Worm (Caenorhabditis elegans) whole organism, early embryonic: ENCODE results near the gene slc-36.3.

ENCODE experiments used
- B0310.2 ChIP-seq: sonication (generic microtip); optimal IDR thresholded peaks from 2 replicates; lab custom pipeline; 2016; ENCODE audit warnings: mild to moderate bottlenecking, missing genetic modification characterization, missing compliant biosample characterization
- F13C5.2 ChIP-seq: sonication (generic microtip); optimal IDR thresholded peaks from 2 replicates; lab custom pipeline; 2017; ENCODE audit warnings: mild to moderate bottlenecking, missing genetic modification characterization, inconsistent platforms, missing compliant biosample characterization
- aly-1 ChIP-seq: sonication (generic microtip); optimal IDR thresholded peaks from 2 replicates; lab custom pipeline; 2016; ENCODE audit warnings: missing genetic modification characterization, missing compliant biosample characterization
- ama-1 ChIP-seq: fragments of 150-350 bp; optimal IDR thresholded peaks from 2 replicates; lab custom pipeline; 2014
- ceh-13 ChIP-seq: fragments of 200-800 bp; sonication (Bioruptor generic); optimal IDR thresholded peaks from 2 replicates; lab custom pipeline; 2018; ENCODE audit warnings: mild to moderate bottlenecking, missing genetic modification characterization, missing compliant biosample characterization
- ceh-36 ChIP-seq: sonication (generic microtip); optimal IDR thresholded peaks from 2 replicates; lab custom pipeline; 2016; ENCODE audit warnings: missing genetic modification characterization, inconsistent platforms, missing compliant biosample characterization
- ets-7 ChIP-seq: sonication (generic microtip); optimal IDR thresholded peaks from 2 replicates; lab custom pipeline; 2016; ENCODE audit warnings: missing genotype, missing genetic modification characterization, missing compliant biosample characterization
- flt-1 ChIP-seq: fragments of 200-800 bp; sonication (Bioruptor generic); IDR thresholded peaks from 2 replicates; pipeline ENCODE4 v1.3.6; 2022; ENCODE audit warnings: missing genetic modification characterization, missing compliant biosample characterization
- hmbx-1 ChIP-seq: sonication (generic microtip); optimal IDR thresholded peaks from 2 replicates; lab custom pipeline; 2016; ENCODE audit warnings: mild to moderate bottlenecking, missing genetic modification characterization, missing compliant biosample characterization
- hmg-4 ChIP-seq: fragments of 200-800 bp; sonication (Bioruptor generic); optimal IDR thresholded peaks from 2 replicates; lab custom pipeline; 2018; ENCODE audit warnings: mild to moderate bottlenecking, missing genetic modification characterization, missing compliant biosample characterization
- hnd-1 ChIP-seq: sonication (generic microtip); optimal IDR thresholded peaks from 2 replicates; lab custom pipeline; 2016; ENCODE audit warnings: missing genetic modification characterization, missing compliant biosample characterization
- pes-1 ChIP-seq: fragments of 200-800 bp; sonication (Bioruptor generic); IDR thresholded peaks from 2 replicates; pipeline ENCODE4 v1.3.6; 2022; ENCODE audit warnings: missing genetic modification reagents, missing genetic modification characterization, missing compliant biosample characterization
- scrt-1 ChIP-seq: fragments of 200-800 bp; sonication (Bioruptor generic); IDR thresholded peaks from 2 replicates; pipeline ENCODE4 v1.3.6; 2022; ENCODE audit warnings: missing genetic modification characterization, missing compliant biosample characterization
- sea-1 ChIP-seq: fragments of 200-800 bp; sonication (Bioruptor generic); conservative IDR thresholded peaks from 2 replicates; pipeline ENCODE4 v1.3.6; 2022; ENCODE audit warnings: missing genetic modification characterization, missing compliant biosample characterization
- tbx-11 ChIP-seq: fragments of 200-800 bp; sonication (Bioruptor generic); IDR thresholded peaks from 2 replicates; pipeline ENCODE4 v1.3.6; 2022; ENCODE audit warnings: missing genetic modification characterization, missing compliant biosample characterization
- tbx-37 ChIP-seq: fragments of 200-800 bp; sonication (Bioruptor generic); conservative IDR thresholded peaks from 2 replicates; pipeline ENCODE4 v1.3.6; 2022; ENCODE audit warnings: missing genetic modification reagents, missing genetic modification characterization, missing compliant biosample characterization
- tra-4 ChIP-seq: sonication (generic microtip); optimal IDR thresholded peaks from 2 replicates; lab custom pipeline; 2017; ENCODE audit warnings: missing genetic modification characterization, missing compliant biosample characterization

Gene slc-36.3

DNA sequence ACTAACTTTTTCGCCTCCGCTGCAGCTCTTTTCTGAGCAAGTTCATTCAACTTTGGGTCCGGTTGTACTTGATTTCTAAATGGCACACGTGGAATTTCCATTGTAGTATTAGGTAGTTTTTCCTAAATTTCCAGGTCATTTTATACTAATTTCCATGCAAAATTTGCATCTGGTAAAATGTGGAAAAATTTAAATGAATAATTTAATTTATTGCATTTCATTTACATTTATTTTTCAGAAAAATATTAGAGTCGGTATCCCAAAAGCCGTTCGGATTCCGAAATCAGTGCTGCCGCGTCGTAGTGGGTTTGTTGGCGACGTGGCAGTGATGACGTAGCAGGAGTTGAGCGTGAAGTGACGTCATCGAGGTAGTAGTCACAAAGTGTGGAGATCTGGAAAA, 3.1 kb upstream of the slc-36.3 start, which contains the start of gene Y38H6C.18:
TSS of gene Y38H6C.18 (minus strand) at position 101 of the 400 bp plus-strand sequence.
- no peak for TF ChIP-seq hmg-4 (GFP tag; lab: Kevin White, UChicago)
- TF ChIP-seq B0310.2, result no peak
- no peak for TF ChIP-seq tbx-11
- no peak for TF ChIP-seq tra-4 (tag; lab: Kevin White, UChicago)
- no peak for TF ChIP-seq ama-1 (lab: Kevin White, UChicago)
- TF ChIP-seq hmbx-1 (tag; lab: Kevin White, UChicago), result no peak
- TF ChIP-seq tbx-37 (GFP tag; lab: Robert Waterston, UW), result no peak
- no peak for TF ChIP-seq F13C5.2 (tag; lab: Kevin White, UChicago)
- TF ChIP-seq hnd-1, result no peak
- no peak for TF ChIP-seq ets-7 (tag; lab: Kevin White, UChicago)
- TF ChIP-seq ceh-36, result no peak
- no peak for TF ChIP-seq ceh-13 (GFP tag; lab: Kevin White, UChicago)
- no peak for TF ChIP-seq scrt-1 (GFP tag; lab: Robert Waterston, UW)
- TF ChIP-seq aly-1, result no peak

- no peak for TF ChIP-seq tra-4 (tag; lab: Kevin White, UChicago)
- TF ChIP-seq pes-1 (GFP tag; lab: Robert Waterston, UW), result no peak
- no peak for TF ChIP-seq ceh-36
- TF ChIP-seq hnd-1, result no peak
- TF ChIP-seq F13C5.2 (tag; lab: Kevin White, UChicago), result no peak
- TF ChIP-seq ets-7 (tag; lab: Kevin White, UChicago), result no peak
- TF ChIP-seq ceh-13 (GFP tag; lab: Kevin White, UChicago), result no peak
- no peak for TF ChIP-seq aly-1
- TF ChIP-seq flt-1, result no peak
- no peak for TF ChIP-seq ama-1 (lab: Kevin White, UChicago)
- no peak for TF ChIP-seq hmbx-1 (tag; lab: Kevin White, UChicago)
- TF ChIP-seq scrt-1 (GFP tag; lab: Robert Waterston, UW), result no peak
- TF ChIP-seq tbx-11, result no peak
Measured at ce11 chrV:20545742-20546141, 1.8 kb upstream of the slc-36.3 start.

DNA sequence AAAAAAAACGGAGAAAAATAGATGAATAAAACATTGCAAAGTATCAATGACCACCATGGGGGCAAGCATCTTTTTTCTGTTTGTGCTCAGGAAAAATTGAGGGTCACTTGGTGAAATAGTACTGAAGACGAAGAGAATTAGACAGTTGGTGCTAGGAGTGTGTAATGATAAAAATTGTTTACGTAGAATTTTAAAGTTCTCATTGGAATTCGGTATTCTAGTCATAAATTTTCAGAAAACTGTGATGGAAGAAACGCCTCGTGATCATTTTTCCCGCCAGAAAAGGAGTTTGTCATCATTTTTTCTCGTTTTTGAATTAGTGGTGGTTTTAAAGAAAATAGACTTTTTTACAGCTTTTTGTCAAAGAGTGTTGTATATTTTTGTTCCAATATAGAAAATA, 618 bp upstream of the slc-36.3 start:
- TF ChIP-seq pes-1 (GFP tag; lab: Robert Waterston, UW), result no peak
- TF ChIP-seq F13C5.2 (tag; lab: Kevin White, UChicago), result no peak
- no peak for TF ChIP-seq ceh-13 (GFP tag; lab: Kevin White, UChicago)
- TF ChIP-seq sea-1 (GFP tag; lab: Robert Waterston, UW), result no peak
- no peak for TF ChIP-seq scrt-1 (GFP tag; lab: Robert Waterston, UW)
- no peak for TF ChIP-seq B0310.2
- TF ChIP-seq ets-7 (tag; lab: Kevin White, UChicago), result no peak
- no peak for TF ChIP-seq flt-1
- no peak for TF ChIP-seq hmbx-1 (tag; lab: Kevin White, UChicago)
- no peak for TF ChIP-seq ama-1 (lab: Kevin White, UChicago)
- no peak for TF ChIP-seq ceh-36

DNA sequence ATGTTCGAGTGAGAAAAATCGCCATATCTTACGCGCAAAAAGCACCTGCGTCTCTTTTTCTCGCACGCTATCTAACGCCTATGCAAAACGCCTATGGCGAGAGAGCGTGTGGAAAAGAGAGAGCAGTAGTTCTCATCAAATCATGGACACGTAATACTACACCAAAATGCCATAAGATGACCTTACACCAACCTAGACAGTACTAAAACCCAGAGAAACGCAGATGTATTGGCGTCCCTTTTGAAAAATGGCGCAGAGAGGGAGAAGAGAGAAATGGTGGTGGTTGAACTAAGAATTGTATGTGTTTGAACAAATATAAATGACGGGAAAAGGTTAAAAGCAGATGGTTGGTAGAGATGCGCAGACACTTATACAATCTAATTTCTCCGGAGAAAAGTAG, 4.9 kb downstream of the slc-36.3 start, which contains the start of gene Y38H6C.16:
TSS of gene Y38H6C.16 (minus strand) at position 293 of the 400 bp plus-strand sequence.
- TF ChIP-seq tbx-11 (no peak), F13C5.2 (tag; lab: Kevin White, UChicago) (no peak), ets-7 (tag; lab: Kevin White, UChicago) (no peak)

ce11 chrV:20536208-20536607, 7.8 kb downstream of the slc-36.3 start, which contains the start of gene Y38H6C.15:
Gene Y38H6C.15, minus strand, starts transcription at chrV:20536308.
- TF ChIP-seq hnd-1 (no peak), hmbx-1 (tag; lab: Kevin White, UChicago) (no peak), ceh-36 (no peak), aly-1 (no peak), flt-1 (no peak), F13C5.2 (tag; lab: Kevin White, UChicago) (no peak), tbx-37 (GFP tag; lab: Robert Waterston, UW) (no peak)

ce11 chrV:20534072-20534471, 9.9 kb downstream of the slc-36.3 start, which contains the start of gene famh-161:
Gene famh-161, minus strand, starts transcription at chrV:20534172.
- no peak for TF ChIP-seq ceh-13 (GFP tag; lab: Kevin White, UChicago)
- TF ChIP-seq F13C5.2 (tag; lab: Kevin White, UChicago), result no peak
- TF ChIP-seq aly-1, result no peak
- no peak for TF ChIP-seq B0310.2
- TF ChIP-seq hmg-4 (GFP tag; lab: Kevin White, UChicago), result no peak
- no peak for TF ChIP-seq scrt-1 (GFP tag; lab: Robert Waterston, UW)
- no peak for TF ChIP-seq ets-7 (tag; lab: Kevin White, UChicago)
- TF ChIP-seq ceh-36, result no peak
- TF ChIP-seq pes-1 (GFP tag; lab: Robert Waterston, UW), result no peak
- TF ChIP-seq sea-1 (GFP tag; lab: Robert Waterston, UW), result no peak
- TF ChIP-seq hnd-1, result no peak
- no peak for TF ChIP-seq tra-4 (tag; lab: Kevin White, UChicago)
- TF ChIP-seq ama-1 (lab: Kevin White, UChicago), result no peak
- TF ChIP-seq tbx-37 (GFP tag; lab: Robert Waterston, UW), result no peak

ce11 chrV:20527493-20527892, 16.5 kb downstream of the slc-36.3 start, which contains the start of gene Y38H6C.13:
Gene Y38H6C.13, plus strand, starts transcription at chrV:20527793.
- no peak for TF ChIP-seq ets-7 (tag; lab: Kevin White, UChicago)
- no peak for TF ChIP-seq hmg-4 (GFP tag; lab: Kevin White, UChicago)
- no peak for TF ChIP-seq ama-1 (lab: Kevin White, UChicago)
- no peak for TF ChIP-seq tbx-11
- TF ChIP-seq flt-1, result no peak
- no peak for TF ChIP-seq ceh-13 (GFP tag; lab: Kevin White, UChicago)
- no peak for TF ChIP-seq sea-1 (GFP tag; lab: Robert Waterston, UW)
- no peak for TF ChIP-seq ceh-36
- no peak for TF ChIP-seq F13C5.2 (tag; lab: Kevin White, UChicago)
- no peak for TF ChIP-seq hmbx-1 (tag; lab: Kevin White, UChicago)
- TF ChIP-seq pes-1 (GFP tag; lab: Robert Waterston, UW), result no peak
- TF ChIP-seq tbx-37 (GFP tag; lab: Robert Waterston, UW), result no peak
- no peak for TF ChIP-seq tra-4 (tag; lab: Kevin White, UChicago)
- TF ChIP-seq aly-1, result no peak
- no peak for TF ChIP-seq scrt-1 (GFP tag; lab: Robert Waterston, UW)
- TF ChIP-seq B0310.2, result no peak
- no peak for TF ChIP-seq hnd-1
